Fruit fly (Drosophila melanogaster): ENCODE measurements around the gene Gp93.

Gene Gp93

dm6 chr3R:27925971-27926533 lies 22.5 kb upstream of the Gp93 start:
- TF ChIP-seq Hr96 (GFP tag; optimal IDR thresholded peaks at IDR 0.05) (no peak), CG7101 (tag; optimal IDR thresholded peaks at IDR 0.05) (no peak), Mnt (GFP tag; optimal IDR thresholded peaks at IDR 0.05) (no peak), kay (GFP tag; ENCODE audit: borderline replicate concordance) (no peak), CG33017 (tag; optimal IDR thresholded peaks at IDR 0.05) (no peak), CG1620 (GFP tag; optimal IDR thresholded peaks at IDR 0.05) (no peak), ovo (GFP tag; optimal IDR thresholded peaks at IDR 0.05) (peak; percentile 68)

DNA sequence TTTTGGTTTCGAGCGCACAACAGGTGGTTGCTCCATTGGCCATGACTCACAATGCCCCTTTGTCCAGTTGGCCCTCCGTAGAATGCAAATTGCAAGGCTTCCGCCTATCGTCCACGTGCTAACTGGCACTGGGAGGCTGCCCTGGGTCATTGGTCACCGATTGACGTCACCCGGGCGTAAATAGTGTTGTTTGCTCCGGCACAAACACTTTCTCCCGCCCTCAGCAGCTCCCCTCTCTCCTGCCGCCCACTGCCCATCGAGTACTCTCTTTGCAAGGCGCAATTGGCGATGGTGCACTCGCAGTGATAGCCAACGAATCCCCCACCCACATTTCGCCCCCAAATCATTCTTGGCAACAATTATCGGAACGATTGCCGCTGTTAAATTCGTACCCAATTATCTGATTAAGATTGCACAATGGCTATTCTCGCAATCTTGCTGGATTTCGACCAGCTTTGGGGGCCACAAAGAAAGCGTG lies 21.7 kb upstream of the Gp93 start:
- TF ChIP-seq cic (GFP tag; optimal IDR thresholded peaks at IDR 0.05) (peak; percentile 75), Hr96 (GFP tag; optimal IDR thresholded peaks at IDR 0.05) (peak; percentile 31), Mnt (GFP tag; optimal IDR thresholded peaks at IDR 0.05) (peak; percentile 62), CG1620 (GFP tag; optimal IDR thresholded peaks at IDR 0.05) (no peak)

- TF ChIP-seq ovo (GFP tag; optimal IDR thresholded peaks at IDR 0.05) = peak; percentile 44
- no peak for TF ChIP-seq toe (GFP tag; optimal IDR thresholded peaks at IDR 0.05)
Observed at dm6 chr3R:27928140-27928539, 20.4 kb upstream of the Gp93 start, which contains the start of gene nenya. nenya (minus strand) TSS chr3R:27928174.

- peak; percentile 13 for TF ChIP-seq Hr96 (GFP tag; optimal IDR thresholded peaks at IDR 0.05)
- TF ChIP-seq Crg-1 (GFP tag; optimal IDR thresholded peaks at IDR 0.05) = no peak
- TF ChIP-seq tj (GFP tag; optimal IDR thresholded peaks at IDR 0.05) = peak; percentile 44
- no peak for TF ChIP-seq Clk (GFP tag; optimal IDR thresholded peaks at IDR 0.05)
- TF ChIP-seq Mnt (GFP tag; optimal IDR thresholded peaks at IDR 0.05) = peak; percentile 10
- TF ChIP-seq cic (GFP tag; optimal IDR thresholded peaks at IDR 0.05) = peak; percentile 97
- TF ChIP-seq ovo (GFP tag; optimal IDR thresholded peaks at IDR 0.05) = no peak
- TF ChIP-seq pad (GFP tag; optimal IDR thresholded peaks at IDR 0.05) = peak; percentile 9
- peak; percentile 12 for TF ChIP-seq CG11617 (GFP tag; optimal IDR thresholded peaks at IDR 0.05)
- no peak for TF ChIP-seq bab1 (GFP tag; optimal IDR thresholded peaks at IDR 0.05)
- TF ChIP-seq CG1620 (GFP tag; optimal IDR thresholded peaks at IDR 0.05) = no peak
- TF ChIP-seq kay (GFP tag; ENCODE audit: borderline replicate concordance) = no peak
Observed at dm6 chr3R:27928984-27929924, 19.3 kb upstream of the Gp93 start.

- TF ChIP-seq Crg-1 (GFP tag; optimal IDR thresholded peaks at IDR 0.05) = no peak
- no peak for TF ChIP-seq bab1 (GFP tag; optimal IDR thresholded peaks at IDR 0.05)
- no peak for TF ChIP-seq pad (GFP tag; optimal IDR thresholded peaks at IDR 0.05)
- TF ChIP-seq CG33017 (tag; optimal IDR thresholded peaks at IDR 0.05) = no peak
- TF ChIP-seq CG11617 (GFP tag; optimal IDR thresholded peaks at IDR 0.05) = no peak
Observed at dm6 chr3R:27931461-27931860, 17.1 kb upstream of the Gp93 start.

dm6 chr3R:27937752-27938694 lies 10.5 kb upstream of the Gp93 start, which contains the start of the genes NSD and BOD1:
NSD (minus strand) TSS chr3R:27937853.
BOD1 (plus strand) TSS chr3R:27938245.
- TF ChIP-seq pad (GFP tag; optimal IDR thresholded peaks at IDR 0.05) = peak; percentile 14
- TF ChIP-seq Mnt (GFP tag; optimal IDR thresholded peaks at IDR 0.05) = peak; percentile 39
- TF ChIP-seq toe (GFP tag; optimal IDR thresholded peaks at IDR 0.05) = peak; percentile 40
- peak; percentile 5 for TF ChIP-seq ovo (GFP tag; optimal IDR thresholded peaks at IDR 0.05)
- TF ChIP-seq cnc (optimal IDR thresholded peaks at IDR 0.05) = no peak
- no peak for TF ChIP-seq CG12768 (GFP tag; optimal IDR thresholded peaks at IDR 0.05)
- TF ChIP-seq CG1620 (GFP tag; optimal IDR thresholded peaks at IDR 0.05) = no peak
- no peak for TF ChIP-seq CG5204 (GFP tag; optimal IDR thresholded peaks at IDR 0.05)
- TF ChIP-seq tj (GFP tag; optimal IDR thresholded peaks at IDR 0.05) = peak; percentile 20
- TF ChIP-seq CG7045 (GFP tag; optimal IDR thresholded peaks at IDR 0.05) = no peak
- TF ChIP-seq kay (GFP tag; ENCODE audit: borderline replicate concordance) = no peak
- TF ChIP-seq bab1 (GFP tag; optimal IDR thresholded peaks at IDR 0.05) = peak; percentile 8
- no peak for TF ChIP-seq Crg-1 (GFP tag; optimal IDR thresholded peaks at IDR 0.05)
- peak; percentile 42 for TF ChIP-seq CG11617 (GFP tag; optimal IDR thresholded peaks at IDR 0.05)
- TF ChIP-seq cic (GFP tag; optimal IDR thresholded peaks at IDR 0.05) = no peak
- TF ChIP-seq Hr96 (GFP tag; optimal IDR thresholded peaks at IDR 0.05) = peak; percentile 17
- TF ChIP-seq Clk (GFP tag; optimal IDR thresholded peaks at IDR 0.05) = peak; percentile 8
- TF ChIP-seq CG7101 (tag; optimal IDR thresholded peaks at IDR 0.05) = peak; percentile 50
- TF ChIP-seq CG14711 (tag; optimal IDR thresholded peaks at IDR 0.05) = no peak
- no peak for TF ChIP-seq CG33017 (tag; optimal IDR thresholded peaks at IDR 0.05)
